Worm (Caenorhabditis elegans) whole organism, L1 larva: ENCODE data around the gene egl-21.

Source experiments
- ama-1 ChIP-seq: fragments of 150-350 bp; optimal IDR thresholded peaks from 2 replicates; lab custom pipeline; 2014
- egl-13 ChIP-seq: sonication (generic microtip); optimal IDR thresholded peaks from 2 replicates; lab custom pipeline; 2016; ENCODE audit warnings: missing genotype, missing genetic modification reagents, missing genetic modification characterization, missing compliant biosample characterization
- tbx-2 ChIP-seq: sonication (generic microtip); optimal IDR thresholded peaks from 2 replicates; lab custom pipeline; 2016; ENCODE audit warnings: missing genetic modification characterization, missing compliant biosample characterization

ce11 chrIV:10489409-10489808 is 7.8 kb upstream of the egl-21 start:
- no peak for TF ChIP-seq ama-1
- TF ChIP-seq egl-13 (tag; lab: Kevin White, UChicago) = no peak
- no peak for TF ChIP-seq tbx-2 (tag; lab: Kevin White, UChicago)
